Fruit fly (Drosophila melanogaster) whole organism, pupa: Measurements from ENCODE around the gene CG5171.
A peak's percentile ranks its signal among the peaks of the same experiment; 100 is the strongest.

Source experiments
- CG12605 ChIP-seq: fragments of 200-800 bp; sonication (Bioruptor generic); IDR thresholded peaks from 2 replicates; pipeline ENCODE4 v1.3.6; 2022; ENCODE audit warnings: missing biosample characterization, missing genetic modification characterization
- CG14655 ChIP-seq: fragments of 200-800 bp; sonication (Bioruptor generic); optimal IDR thresholded peaks from 3 replicates; lab custom pipeline; 2017; ENCODE audit warnings: mild to moderate bottlenecking, missing biosample characterization, missing genetic modification reagents, missing genetic modification characterization
- D1 ChIP-seq: fragments of 200-800 bp; sonication (Bioruptor generic); optimal IDR thresholded peaks from 2 replicates; lab custom pipeline; 2018; ENCODE audit warnings: missing biosample characterization, mild to moderate bottlenecking, missing genetic modification characterization, moderate library complexity
- EcR ChIP-seq: fragments of 200-800 bp; sonication (Bioruptor generic); optimal IDR thresholded peaks from 3 replicates; lab custom pipeline; 2019; ENCODE audit warnings: missing biosample characterization, missing genetic modification characterization, mild to moderate bottlenecking, moderate library complexity, missing genetic modification reagents
- gl ChIP-seq: fragments of 200-800 bp; sonication (Bioruptor generic); optimal IDR thresholded peaks from 2 replicates; lab custom pipeline; 2018; ENCODE audit warnings: missing biosample characterization, mild to moderate bottlenecking, missing genetic modification characterization

DNA sequence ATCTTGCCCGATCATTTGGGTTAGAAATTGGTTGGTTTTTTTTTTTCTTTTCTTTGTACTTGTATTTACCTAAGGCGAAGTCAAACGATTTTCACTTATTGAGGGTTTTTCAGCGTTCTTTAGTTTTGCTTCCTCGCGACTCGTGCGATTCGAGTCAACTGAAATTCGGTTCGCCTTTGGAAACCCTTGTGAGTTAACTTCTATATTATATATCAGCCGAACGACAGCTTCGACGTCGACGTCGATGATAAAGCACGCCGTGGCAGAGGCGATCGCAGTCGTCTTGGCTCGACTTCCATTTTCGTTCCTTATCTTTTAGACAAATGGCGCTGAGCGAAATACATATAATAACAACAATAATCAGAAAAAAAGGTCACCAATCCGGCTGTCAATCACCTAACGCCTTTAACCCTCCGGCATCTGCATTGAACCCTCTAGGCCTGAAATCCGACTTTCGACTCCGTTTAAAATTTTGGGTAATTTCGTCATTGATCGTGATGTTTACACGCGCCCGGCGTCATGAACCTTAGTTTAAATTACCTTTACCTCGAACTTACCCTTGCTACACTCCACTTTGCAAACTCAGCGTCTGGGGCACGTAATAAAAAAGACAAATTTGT is 32.3 kb downstream of the CG5171 start, which contains the start of gene CG5958:
- TF ChIP-seq D1 (tag; lab: Kevin White, UChicago): no peak
- no peak for TF ChIP-seq CG12605 (GFP tag; lab: Robert Waterston, UW)
- no peak for TF ChIP-seq CG14655 (GFP tag; lab: Kevin White, UChicago)
- peak; percentile 43 for TF ChIP-seq EcR (GFP tag; lab: Kevin White, UChicago)
- TF ChIP-seq gl (tag; lab: Kevin White, UChicago): no peak
